Worm (Caenorhabditis elegans) whole organism, L3 larva: ENCODE data around the gene nlp-19.

Experiments
- ZK546.5 ChIP-seq: sonication (generic microtip); optimal IDR thresholded peaks from 2 replicates; lab custom pipeline; 2017; ENCODE audit warnings: missing biosample characterization, missing genetic modification characterization
- ama-1 ChIP-seq: fragments of 150-350 bp; optimal IDR thresholded peaks from 2 replicates; lab custom pipeline; 2018
- ceh-16 ChIP-seq: sonication (generic microtip); optimal IDR thresholded peaks from 2 replicates; lab custom pipeline; 2017; ENCODE audit warnings: missing biosample characterization, missing genetic modification characterization
- ceh-28 ChIP-seq: fragments of 150-350 bp; optimal IDR thresholded peaks from 2 replicates; lab custom pipeline; 2014; ENCODE audit warnings: missing biosample characterization, missing genetic modification reagents, missing genetic modification characterization
- ceh-82 ChIP-seq: fragments of 150-350 bp; optimal IDR thresholded peaks from 2 replicates; lab custom pipeline; 2014; ENCODE audit warnings: missing biosample characterization, missing genetic modification characterization
- ceh-9 ChIP-seq: sonication (generic microtip); optimal IDR thresholded peaks from 2 replicates; lab custom pipeline; 2018; ENCODE audit warnings: missing biosample characterization, missing genetic modification characterization
- daf-12 ChIP-seq: fragments of 150-350 bp; optimal IDR thresholded peaks from 2 replicates; lab custom pipeline; 2014; ENCODE audit warnings: missing biosample characterization, missing genetic modification reagents, missing genetic modification characterization
- egl-5 ChIP-seq: fragments of 150-350 bp; optimal IDR thresholded peaks from 2 replicates; lab custom pipeline; 2017; ENCODE audit warnings: missing biosample characterization, missing genetic modification reagents, missing genetic modification characterization, inconsistent platforms
- elt-1 ChIP-seq: fragments of 150-350 bp; optimal IDR thresholded peaks from 2 replicates; lab custom pipeline; 2014; ENCODE audit warnings: missing biosample characterization, missing genetic modification characterization
- elt-2 ChIP-seq: sonication (generic microtip); optimal IDR thresholded peaks from 2 replicates; lab custom pipeline; 2016; ENCODE audit warnings: missing genetic modification reagents, mild to moderate bottlenecking, missing genetic modification characterization, missing compliant biosample characterization
- eor-1 ChIP-seq, 2 experiments: fragments of 150-350 bp; optimal IDR thresholded peaks; 2 replicates each; lab custom pipeline; 2014 to 2018; ENCODE audit warnings: missing biosample characterization in 2 of 2, missing genetic modification characterization in 2 of 2
- fkh-10 ChIP-seq: sonication (generic microtip); optimal IDR thresholded peaks from 2 replicates; lab custom pipeline; 2017; ENCODE audit warnings: missing biosample characterization, missing genetic modification reagents, missing genetic modification characterization
- fkh-2 ChIP-seq: fragments of 150-350 bp; optimal IDR thresholded peaks from 2 replicates; lab custom pipeline; 2014; ENCODE audit warnings: missing biosample characterization, missing genetic modification reagents, missing genetic modification characterization
- fos-1 ChIP-seq: fragments of 150-350 bp; optimal IDR thresholded peaks from 2 replicates; lab custom pipeline; 2014; ENCODE audit warnings: missing biosample characterization, missing genetic modification characterization
- jun-1 ChIP-seq: fragments of 150-350 bp; optimal IDR thresholded peaks from 2 replicates; lab custom pipeline; 2014; ENCODE audit warnings: missing biosample characterization, missing genetic modification reagents, missing genetic modification characterization
- lin-15B ChIP-seq: fragments of 150-350 bp; optimal IDR thresholded peaks from 2 replicates; lab custom pipeline; 2014; ENCODE audit warnings: missing biosample characterization, missing genetic modification characterization
- lin-39 ChIP-seq: fragments of 150-350 bp; optimal IDR thresholded peaks from 2 replicates; lab custom pipeline; 2018; ENCODE audit warnings: missing biosample characterization, missing genetic modification reagents, missing genetic modification characterization
- lsy-12 ChIP-seq: sonication (generic microtip); optimal IDR thresholded peaks from 2 replicates; lab custom pipeline; 2016; ENCODE audit warnings: mild to moderate bottlenecking, missing genetic modification characterization, missing compliant biosample characterization
- mml-1 ChIP-seq: fragments of 150-350 bp; sonication (generic microtip); optimal IDR thresholded peaks from 3 replicates; lab custom pipeline; 2014; ENCODE audit warnings: missing biosample characterization, missing genetic modification characterization
- nfya-1 ChIP-seq: sonication (generic microtip); optimal IDR thresholded peaks from 2 replicates; lab custom pipeline; 2017; ENCODE audit warnings: missing genetic modification characterization, mild to moderate bottlenecking, missing compliant biosample characterization, antibody characterized with exemption, moderate library complexity; ENCODE audit not compliant: insufficient read depth
- nhr-12 ChIP-seq: fragments of 150-350 bp; optimal IDR thresholded peaks from 2 replicates; lab custom pipeline; 2014; ENCODE audit warnings: missing biosample characterization, missing genetic modification characterization
- nhr-23 ChIP-seq: fragments of 150-350 bp; optimal IDR thresholded peaks from 2 replicates; lab custom pipeline; 2014; ENCODE audit warnings: missing biosample characterization, missing genetic modification reagents, missing genetic modification characterization
- nhr-25 ChIP-seq: sonication (generic microtip); optimal IDR thresholded peaks from 2 replicates; lab custom pipeline; 2017; ENCODE audit warnings: missing biosample characterization, missing genetic modification characterization
- nhr-43 ChIP-seq: sonication (generic microtip); optimal IDR thresholded peaks from 2 replicates; lab custom pipeline; 2016; ENCODE audit warnings: mild to moderate bottlenecking, missing genetic modification characterization, missing compliant biosample characterization; ENCODE audit not compliant: poor library complexity, severe bottlenecking
- nhr-67 ChIP-seq: fragments of 150-350 bp; optimal IDR thresholded peaks from 2 replicates; lab custom pipeline; 2014; ENCODE audit warnings: missing biosample characterization, missing genetic modification characterization
- pqm-1 ChIP-seq: fragments of 150-350 bp; optimal IDR thresholded peaks from 2 replicates; lab custom pipeline; 2017; ENCODE audit warnings: missing biosample characterization, missing genetic modification characterization, inconsistent platforms
- skn-1 ChIP-seq: fragments of 150-350 bp; optimal IDR thresholded peaks from 2 replicates; lab custom pipeline; 2014; ENCODE audit warnings: missing biosample characterization, missing genetic modification characterization
- zag-1 ChIP-seq: fragments of 150-350 bp; optimal IDR thresholded peaks from 2 replicates; lab custom pipeline; 2014; ENCODE audit warnings: missing biosample characterization, missing genetic modification characterization
- ztf-11 ChIP-seq: fragments of 150-350 bp; optimal IDR thresholded peaks from 2 replicates; lab custom pipeline; 2014; ENCODE audit warnings: missing biosample characterization, missing genetic modification characterization

The nlp-19 gene

DNA sequence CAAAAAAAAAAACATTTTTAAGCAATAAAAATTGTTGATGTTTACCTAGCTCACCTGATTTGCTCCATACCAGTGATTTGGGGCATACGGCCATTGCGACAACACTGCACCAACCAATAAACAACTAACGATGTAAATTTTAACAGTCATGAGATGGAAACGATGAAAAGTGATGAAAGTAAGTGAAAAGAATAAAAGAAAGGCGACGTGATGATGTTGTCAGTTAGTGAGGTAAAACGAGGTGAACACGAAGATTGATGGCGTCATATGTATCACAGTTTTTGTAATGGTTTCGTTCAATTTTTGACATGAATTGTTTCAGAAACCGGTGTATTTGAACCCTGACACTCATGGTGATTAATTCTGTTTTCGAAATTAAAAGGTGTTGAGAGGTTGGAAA lies 7.4 kb upstream of the nlp-19 start, which contains the start of gene K09C8.7:
TSS of gene K09C8.7 (minus strand) at position 226 of the 400 bp plus-strand sequence.
- TF ChIP-seq ZK546.5 (tag; lab: Kevin White, UChicago) (no peak), lsy-12 (no peak), zag-1 (tag; lab: Kevin White, UChicago) (no peak), fkh-10 (no peak), lin-39 (tag; lab: Kevin White, UChicago) (no peak), nhr-67 (no peak), ceh-82 (tag; lab: Kevin White, UChicago) (no peak)
- TF ChIP-seq, all 47 proteins: peak for 0

DNA sequence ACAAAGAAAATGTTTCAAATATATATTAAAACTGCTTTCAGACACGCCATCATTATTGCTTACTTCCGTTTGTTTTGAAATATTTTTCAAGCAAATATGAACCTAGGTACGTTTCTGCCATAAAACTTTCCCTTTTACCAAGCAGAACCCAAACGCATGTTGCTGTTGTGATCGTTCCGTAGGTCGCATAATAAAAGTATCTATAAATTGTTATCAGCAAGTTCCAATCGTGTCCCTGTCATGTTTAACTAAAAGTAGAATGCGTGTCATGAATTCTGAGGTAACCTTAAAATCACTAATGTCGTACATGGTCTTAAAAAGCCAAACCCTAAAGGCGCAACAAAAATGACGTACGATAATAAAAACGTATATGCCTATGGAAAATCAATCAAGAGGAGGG lies 6.6 kb upstream of the nlp-19 start:
- peak; percentile 19 for TF ChIP-seq pqm-1 (tag; lab: Kevin White, UChicago)
- peak; percentile 63 for TF ChIP-seq elt-2 (tag; lab: Kevin White, UChicago)
- TF ChIP-seq ceh-28 = no peak
- no peak for TF ChIP-seq lin-39 (tag; lab: Kevin White, UChicago)
- TF ChIP-seq, all 47 proteins: peak for 2

DNA sequence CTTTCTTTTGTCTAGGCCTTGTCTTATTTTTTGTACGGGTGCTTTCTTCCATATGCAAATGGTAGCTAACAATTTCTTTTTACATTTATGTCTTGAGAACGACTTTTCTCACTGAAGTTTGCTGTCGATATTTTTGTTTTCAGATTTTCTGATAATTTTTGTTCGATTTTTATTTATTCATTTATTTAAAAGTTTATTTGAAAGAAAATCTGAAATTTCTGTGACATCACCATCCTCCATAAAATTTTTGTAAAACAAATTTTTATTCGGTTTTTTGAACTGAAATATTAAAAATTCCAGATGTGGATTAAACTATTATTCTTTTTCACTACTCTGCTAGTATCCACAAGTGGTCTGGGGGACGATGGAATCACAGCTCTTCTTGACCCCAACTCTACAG lies 4.7 kb upstream of the nlp-19 start, which contains the start of gene pbo-4:
TSS of gene pbo-4 (plus strand) at position 301 of the 400 bp plus-strand sequence.
- TF ChIP-seq fkh-2 (tag; lab: Kevin White, UChicago) (no peak), ceh-9 (tag; lab: Kevin White, UChicago) (no peak), nfya-1 (tag; lab: Kevin White, UChicago) (no peak), lin-15B (tag; lab: Kevin White, UChicago) (no peak), nhr-67 (no peak), nhr-25 (tag; lab: Kevin White, UChicago) (no peak), daf-12 (tag; lab: Kevin White, UChicago) (no peak), lin-39 (tag; lab: Kevin White, UChicago) (no peak), nhr-23 (tag; lab: Kevin White, UChicago) (no peak), fkh-10 (no peak), skn-1 (tag; lab: Kevin White, UChicago) (no peak), nhr-43 (tag; lab: Kevin White, UChicago) (no peak), eor-1 (tag; optimal IDR thresholded peaks at IDR 0.05; lab: Kevin White, UChicago) (no peak)

DNA sequence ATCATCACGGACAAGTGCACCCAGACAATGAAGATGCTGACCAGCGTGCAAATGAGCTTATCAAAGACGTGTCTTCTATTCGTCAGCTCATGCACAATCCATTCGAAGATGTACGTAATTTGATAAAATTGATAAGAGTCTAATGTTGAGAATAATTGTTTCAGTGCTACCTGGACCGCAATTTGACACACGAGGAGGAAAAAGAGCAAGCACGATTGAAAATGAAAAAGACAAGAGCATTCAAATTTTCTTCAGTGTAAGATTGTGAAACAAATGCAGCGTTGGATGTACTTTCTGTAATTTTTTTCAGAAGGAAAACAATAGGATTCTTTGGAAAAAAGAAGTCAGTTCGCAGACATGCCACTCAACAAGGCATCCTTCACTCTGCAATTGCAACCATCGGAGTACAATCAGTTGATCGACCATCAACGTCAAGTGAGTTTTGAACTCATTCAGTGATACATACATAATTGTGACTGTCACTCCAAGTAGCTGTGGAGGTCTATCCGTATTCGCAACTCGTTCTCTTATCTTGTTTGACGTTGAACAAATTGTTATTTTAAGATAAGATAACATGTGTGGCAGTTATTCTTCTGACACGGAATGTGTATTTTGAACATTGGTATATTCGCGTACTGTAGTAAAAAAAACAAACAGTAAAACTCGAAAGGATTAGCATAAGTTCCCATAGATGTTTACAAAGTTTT lies 1.4 kb upstream of the nlp-19 start:
- TF ChIP-seq elt-1 (tag; lab: Kevin White, UChicago) (no peak), elt-2 (tag; lab: Kevin White, UChicago) (peak; percentile 45), pqm-1 (tag; lab: Kevin White, UChicago) (peak; percentile 32)

DNA sequence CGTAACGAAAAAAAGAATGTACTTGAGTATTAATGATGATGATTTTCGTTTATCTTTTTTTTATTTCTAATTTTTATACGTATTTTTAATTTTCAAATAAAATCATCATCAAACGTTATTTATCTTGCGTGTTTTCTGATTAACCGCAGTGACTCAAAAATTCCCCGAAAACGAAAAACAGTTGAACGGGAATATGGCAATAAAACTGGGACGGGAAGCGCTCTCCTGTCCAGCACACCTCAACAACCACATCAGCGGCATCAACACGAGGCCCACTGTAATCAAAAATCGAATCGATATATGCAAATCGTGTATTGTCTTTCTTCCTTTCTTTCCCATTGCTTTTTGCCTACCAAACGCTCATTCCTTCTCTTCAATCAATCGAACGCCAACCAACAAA lies 609 bp downstream of the nlp-19 start, which contains the start of gene K09C8.2:
TSS of gene K09C8.2 (plus strand) at position 301 of the 400 bp plus-strand sequence.
- TF ChIP-seq ama-1 (lab: Kevin White, UChicago) (no peak), ZK546.5 (tag; lab: Kevin White, UChicago) (no peak), egl-5 (tag; lab: Kevin White, UChicago) (no peak), lsy-12 (no peak), ztf-11 (no peak), nhr-67 (no peak), nhr-23 (tag; lab: Kevin White, UChicago) (no peak), eor-1 (tag; optimal IDR thresholded peaks at IDR 0.05; lab: Kevin White, UChicago) (no peak), pqm-1 (tag; lab: Kevin White, UChicago) (no peak), jun-1 (tag; lab: Kevin White, UChicago) (no peak), nhr-12 (tag; lab: Kevin White, UChicago) (no peak), mml-1 (no peak), fos-1 (tag; lab: Kevin White, UChicago) (no peak), daf-12 (tag; lab: Kevin White, UChicago) (no peak)

DNA sequence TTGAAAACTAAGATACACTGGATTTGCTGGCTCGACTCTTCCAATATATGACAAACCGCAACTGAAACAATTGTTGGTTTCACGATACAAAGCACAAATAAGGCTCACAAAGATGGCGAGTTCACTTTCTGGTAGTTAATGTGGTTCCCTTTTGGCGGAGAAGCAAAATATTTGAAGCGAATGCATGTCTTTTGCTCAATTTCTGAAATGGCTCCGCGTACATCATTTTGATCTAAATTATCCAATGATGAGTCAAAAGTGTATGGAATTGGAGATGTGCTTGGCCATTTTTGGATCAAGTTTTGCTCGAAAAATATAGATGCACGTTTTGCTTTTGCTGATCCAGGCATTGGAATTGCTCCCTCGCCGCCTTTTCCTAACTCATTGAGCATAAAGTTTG lies 3.2 kb downstream of the nlp-19 start:
- no peak for TF ChIP-seq ceh-16 (tag; lab: Kevin White, UChicago)
- TF ChIP-seq, all 47 proteins: peak for 0
